Fruit fly (Drosophila melanogaster) whole organism, adult: Measurements from ENCODE around the gene Rcd7.

Experiments used
- CG11617 ChIP-seq: fragments of 200-800 bp; sonication (Bioruptor generic); optimal IDR thresholded peaks from 2 replicates; lab custom pipeline; 2017; ENCODE audit warnings: mild to moderate bottlenecking, missing biosample characterization, missing genetic modification reagents, missing genetic modification characterization
- CG12768 ChIP-seq: fragments of 200-800 bp; sonication (Bioruptor generic); optimal IDR thresholded peaks from 2 replicates; lab custom pipeline; 2017; ENCODE audit warnings: missing biosample characterization, missing genetic modification characterization, mild to moderate bottlenecking, moderate library complexity, missing genetic modification reagents
- CG14711 ChIP-seq: fragments of 200-800 bp; sonication (Bioruptor generic); optimal IDR thresholded peaks from 2 replicates; lab custom pipeline; 2018; ENCODE audit warnings: missing biosample characterization, mild to moderate bottlenecking, missing genetic modification characterization, moderate library complexity
- CG1620 ChIP-seq: fragments of 200-800 bp; sonication (Bioruptor generic); optimal IDR thresholded peaks from 2 replicates; lab custom pipeline; 2016; ENCODE audit warnings: missing biosample characterization, missing genetic modification characterization
- CG33017 ChIP-seq: fragments of 200-800 bp; sonication (Bioruptor generic); optimal IDR thresholded peaks from 2 replicates; lab custom pipeline; 2018; ENCODE audit warnings: missing biosample characterization, mild to moderate bottlenecking, missing genetic modification characterization, moderate library complexity
- CG5204 ChIP-seq: fragments of 200-800 bp; sonication (Bioruptor generic); optimal IDR thresholded peaks from 2 replicates; lab custom pipeline; 2016; ENCODE audit warnings: missing biosample characterization, missing genetic modification characterization
- CG7045 ChIP-seq: fragments of 200-800 bp; sonication (Bioruptor generic); optimal IDR thresholded peaks from 2 replicates; lab custom pipeline; 2017; ENCODE audit warnings: missing biosample characterization, mild to moderate bottlenecking, missing genetic modification characterization
- CG7101 ChIP-seq: fragments of 200-800 bp; sonication (Bioruptor generic); optimal IDR thresholded peaks from 2 replicates; lab custom pipeline; 2018; ENCODE audit warnings: missing biosample characterization, mild to moderate bottlenecking, missing genetic modification characterization, moderate library complexity
- Clk ChIP-seq: fragments of 200-800 bp; sonication (Bioruptor generic); optimal IDR thresholded peaks from 2 replicates; lab custom pipeline; 2017; ENCODE audit warnings: missing biosample characterization, missing genetic modification characterization
- Crg-1 ChIP-seq: fragments of 200-800 bp; sonication (Bioruptor generic); optimal IDR thresholded peaks from 2 replicates; lab custom pipeline; 2016; ENCODE audit warnings: missing biosample characterization, missing genetic modification characterization
- Hr96 ChIP-seq: fragments of 200-800 bp; sonication (Bioruptor generic); optimal IDR thresholded peaks from 2 replicates; lab custom pipeline; 2016; ENCODE audit warnings: missing biosample characterization, missing genetic modification characterization
- Mnt ChIP-seq: fragments of 200-800 bp; sonication (Bioruptor generic); optimal IDR thresholded peaks from 2 replicates; lab custom pipeline; 2016; ENCODE audit warnings: missing biosample characterization, mild to moderate bottlenecking, missing genetic modification characterization
- bab1 ChIP-seq: fragments of 200-800 bp; sonication (Bioruptor generic); optimal IDR thresholded peaks from 3 replicates; lab custom pipeline; 2019; ENCODE audit warnings: missing biosample characterization, mild to moderate bottlenecking, missing genetic modification characterization, moderate library complexity
- cic ChIP-seq: fragments of 200-800 bp; sonication (Bioruptor generic); optimal IDR thresholded peaks from 2 replicates; lab custom pipeline; 2017; ENCODE audit warnings: missing biosample characterization, mild to moderate bottlenecking, missing genetic modification characterization, moderate library complexity
- cnc ChIP-seq, 2 experiments: fragments of >200 bp; optimal IDR thresholded peaks; 2 replicates each; lab custom pipeline; 2017
- kay ChIP-seq: fragments of 200-800 bp; sonication (Bioruptor generic); peaks from one replicate; lab custom pipeline; 2016; ENCODE audit warnings: missing biosample characterization, missing genetic modification characterization, borderline replicate concordance
- ovo ChIP-seq: fragments of 200-800 bp; sonication (Bioruptor generic); optimal IDR thresholded peaks from 2 replicates; lab custom pipeline; 2016; ENCODE audit warnings: missing biosample characterization, missing genetic modification characterization
- pad ChIP-seq: fragments of 200-800 bp; sonication (Bioruptor generic); optimal IDR thresholded peaks from 3 replicates; lab custom pipeline; 2017; ENCODE audit warnings: missing biosample characterization, missing genetic modification characterization, mild to moderate bottlenecking, moderate library complexity, missing genetic modification reagents
- tj ChIP-seq: fragments of 200-800 bp; sonication (Bioruptor generic); optimal IDR thresholded peaks from 3 replicates; lab custom pipeline; 2017; ENCODE audit warnings: missing biosample characterization, mild to moderate bottlenecking, missing genetic modification characterization, moderate library complexity
- toe ChIP-seq: fragments of 200-800 bp; sonication (Bioruptor generic); optimal IDR thresholded peaks from 2 replicates; lab custom pipeline; 2016; ENCODE audit warnings: missing biosample characterization, missing genetic modification characterization

Gene Rcd7

DNA sequence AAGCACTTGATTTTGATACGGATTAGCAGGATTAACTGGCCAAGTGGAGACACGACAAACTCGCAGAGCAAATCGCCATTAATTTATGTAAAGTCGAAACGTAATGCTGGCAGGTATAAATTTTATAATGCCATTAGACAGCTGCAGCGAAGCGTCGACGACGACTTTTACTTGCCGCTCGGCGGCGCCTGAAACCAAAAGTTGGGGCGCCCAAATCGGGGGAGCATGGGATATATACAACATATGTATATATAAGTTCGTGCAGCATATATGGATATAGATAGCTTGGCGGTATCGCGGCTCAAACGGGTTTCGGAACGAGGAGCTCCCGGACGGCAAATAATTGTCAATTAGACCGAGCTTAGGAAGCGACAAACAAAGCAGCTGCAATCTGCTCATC lies 24.3 kb upstream of the Rcd7 start, which contains the start of gene Cpr76Bc:
Cpr76Bc (plus strand) TSS at position 301 of the 400 bp plus-strand sequence.
- TF ChIP-seq Crg-1 (GFP tag; lab: Kevin White, UChicago), result no peak

dm6 chr3L:19521093-19521492 lies 23.8 kb upstream of the Rcd7 start:
- TF ChIP-seq ovo (GFP tag; lab: Kevin White, UChicago) (no peak), pad (GFP tag; lab: Kevin White, UChicago) (no peak), Hr96 (GFP tag; lab: Kevin White, UChicago) (no peak), CG5204 (GFP tag; lab: Kevin White, UChicago) (no peak), Mnt (GFP tag; lab: Kevin White, UChicago) (no peak), CG7045 (GFP tag; lab: Kevin White, UChicago) (no peak), Clk (GFP tag; lab: Kevin White, UChicago) (no peak), Crg-1 (GFP tag; lab: Kevin White, UChicago) (no peak), bab1 (GFP tag; lab: Kevin White, UChicago) (no peak), cic (GFP tag; lab: Kevin White, UChicago) (no peak), kay (GFP tag; lab: Kevin White, UChicago) (no peak), CG11617 (GFP tag; lab: Kevin White, UChicago) (no peak), CG7101 (no peak), CG14711 (tag; lab: Kevin White, UChicago) (no peak), CG12768 (GFP tag; lab: Kevin White, UChicago) (no peak), toe (GFP tag; lab: Kevin White, UChicago) (no peak), CG1620 (GFP tag; lab: Kevin White, UChicago) (no peak), tj (GFP tag; lab: Kevin White, UChicago) (no peak), CG33017 (tag; lab: Kevin White, UChicago) (no peak)

dm6 chr3L:19524690-19525089 lies 20.2 kb upstream of the Rcd7 start:
- TF ChIP-seq Hr96 (GFP tag; lab: Kevin White, UChicago) (no peak), pad (GFP tag; lab: Kevin White, UChicago) (no peak), CG7101 (no peak)

- TF ChIP-seq CG1620 (GFP tag; lab: Kevin White, UChicago), result no peak
- no peak for TF ChIP-seq cic (GFP tag; lab: Kevin White, UChicago)
- TF ChIP-seq CG7101, result no peak
- no peak for TF ChIP-seq tj (GFP tag; lab: Kevin White, UChicago)
Measured at dm6 chr3L:19525736-19526135, 19.2 kb upstream of the Rcd7 start.

- no peak for TF ChIP-seq CG33017 (tag; lab: Kevin White, UChicago)
- TF ChIP-seq CG11617 (GFP tag; lab: Kevin White, UChicago), result no peak
- no peak for TF ChIP-seq cnc (optimal IDR thresholded peaks at IDR 0.05; lab: Kevin White, UChicago)
- TF ChIP-seq kay (GFP tag; lab: Kevin White, UChicago), result no peak
- TF ChIP-seq CG7045 (GFP tag; lab: Kevin White, UChicago), result no peak
- TF ChIP-seq Clk (GFP tag; lab: Kevin White, UChicago), result no peak
- no peak for TF ChIP-seq CG5204 (GFP tag; lab: Kevin White, UChicago)
- TF ChIP-seq CG7101, result no peak
- no peak for TF ChIP-seq CG1620 (GFP tag; lab: Kevin White, UChicago)
- TF ChIP-seq CG14711 (tag; lab: Kevin White, UChicago), result no peak
- no peak for TF ChIP-seq bab1 (GFP tag; lab: Kevin White, UChicago)
- TF ChIP-seq Hr96 (GFP tag; lab: Kevin White, UChicago), result no peak
- TF ChIP-seq CG12768 (GFP tag; lab: Kevin White, UChicago), result no peak
- no peak for TF ChIP-seq Crg-1 (GFP tag; lab: Kevin White, UChicago)
- no peak for TF ChIP-seq cic (GFP tag; lab: Kevin White, UChicago)
- no peak for TF ChIP-seq ovo (GFP tag; lab: Kevin White, UChicago)
- no peak for TF ChIP-seq Mnt (GFP tag; lab: Kevin White, UChicago)
- TF ChIP-seq tj (GFP tag; lab: Kevin White, UChicago), result no peak
- TF ChIP-seq toe (GFP tag; lab: Kevin White, UChicago), result no peak
Measured at dm6 chr3L:19528547-19528946, 16.4 kb upstream of the Rcd7 start.

- TF ChIP-seq cic (GFP tag; lab: Kevin White, UChicago), result no peak
- TF ChIP-seq Clk (GFP tag; lab: Kevin White, UChicago), result no peak
- no peak for TF ChIP-seq toe (GFP tag; lab: Kevin White, UChicago)
- no peak for TF ChIP-seq ovo (GFP tag; lab: Kevin White, UChicago)
- TF ChIP-seq CG12768 (GFP tag; lab: Kevin White, UChicago), result no peak
- TF ChIP-seq CG33017 (tag; lab: Kevin White, UChicago), result no peak
- TF ChIP-seq Mnt (GFP tag; lab: Kevin White, UChicago), result no peak
Measured at dm6 chr3L:19532443-19532842, 12.5 kb upstream of the Rcd7 start, which contains the start of gene Cpr76Bd. Cpr76Bd (plus strand) TSS chr3L:19532743.

dm6 chr3L:19544105-19544504 lies 805 bp upstream of the Rcd7 start, which contains the start of the genes CG46434 and Dred:
CG46434 (minus strand) TSS chr3L:19544205.
Dred (minus strand) TSS chr3L:19544205.
- TF ChIP-seq Hr96 (GFP tag; lab: Kevin White, UChicago) (no peak), toe (GFP tag; lab: Kevin White, UChicago) (no peak), CG1620 (GFP tag; lab: Kevin White, UChicago) (no peak), bab1 (GFP tag; lab: Kevin White, UChicago) (no peak), ovo (GFP tag; lab: Kevin White, UChicago) (no peak), cic (GFP tag; lab: Kevin White, UChicago) (no peak), CG5204 (GFP tag; lab: Kevin White, UChicago) (no peak), CG12768 (GFP tag; lab: Kevin White, UChicago) (no peak), kay (GFP tag; lab: Kevin White, UChicago) (no peak), CG7045 (GFP tag; lab: Kevin White, UChicago) (no peak), CG14711 (tag; lab: Kevin White, UChicago) (no peak), CG11617 (GFP tag; lab: Kevin White, UChicago) (no peak), CG33017 (tag; lab: Kevin White, UChicago) (no peak)
